Fruit fly (Drosophila melanogaster): ENCODE measurements around the gene CG12011.

- no peak for TF ChIP-seq Eip74EF (GFP tag; optimal IDR thresholded peaks at IDR 0.05)
- no peak for TF ChIP-seq CG11723 (GFP tag; optimal IDR thresholded peaks at IDR 0.05)
- TF ChIP-seq Usf (GFP tag; optimal IDR thresholded peaks at IDR 0.05), result no peak
- TF ChIP-seq CG14441 (GFP tag; IDR thresholded peaks at IDR 0.05), result no peak
- TF ChIP-seq Fer2 (tag; optimal IDR thresholded peaks at IDR 0.05), result no peak
- TF ChIP-seq CG9437 (GFP tag; optimal IDR thresholded peaks at IDR 0.05), result no peak
- no peak for TF ChIP-seq Mrtf (GFP tag; IDR thresholded peaks at IDR 0.05)
- no peak for TF ChIP-seq Vsx1 (GFP tag; optimal IDR thresholded peaks at IDR 0.05)
- TF ChIP-seq CG4282 (GFP tag; optimal IDR thresholded peaks at IDR 0.05), result no peak
- no peak for TF ChIP-seq al (GFP tag; IDR thresholded peaks at IDR 0.05)
- TF ChIP-seq CG10274 (GFP tag; optimal IDR thresholded peaks at IDR 0.05), result no peak
These were observed 6.3 kb upstream of the CG12011 start for dm6 chr3L:1688161-1688560.
